Fruit fly (Drosophila melanogaster): ENCODE results near the gene RasGAP1.

The RasGAP1 gene

dm6 chr3L:9847420-9847977 is 7.6 kb downstream of the RasGAP1 start:
- peak in 1 of 2 experiments; percentile 54 for TF ChIP-seq foxo (GFP tag; optimal IDR thresholded peaks at IDR 0.05)
- no peak for TF ChIP-seq brk (GFP tag; optimal IDR thresholded peaks at IDR 0.05)
- no peak for TF ChIP-seq sv (GFP tag; optimal IDR thresholded peaks at IDR 0.05)
- TF ChIP-seq Hnf4 (GFP tag; optimal IDR thresholded peaks at IDR 0.05): no peak
- no peak for TF ChIP-seq jim (GFP tag; optimal IDR thresholded peaks at IDR 0.05)
- peak; percentile 49 for TF ChIP-seq HLH106 (tag; optimal IDR thresholded peaks at IDR 0.05)
- TF ChIP-seq Jra (GFP tag; optimal IDR thresholded peaks at IDR 0.05): no peak
- TF ChIP-seq psq (GFP tag; optimal IDR thresholded peaks at IDR 0.05): peak; percentile 44
- no peak for TF ChIP-seq usp (GFP tag; optimal IDR thresholded peaks at IDR 0.05)
- no peak for TF ChIP-seq Myc (optimal IDR thresholded peaks at IDR 0.05)
- TF ChIP-seq Hr83 (GFP tag; optimal IDR thresholded peaks at IDR 0.05; ENCODE audit: poor library complexity, severe bottlenecking): no peak
- peak; percentile 65 for TF ChIP-seq rgr (GFP tag; optimal IDR thresholded peaks at IDR 0.05)
- TF ChIP-seq N (GFP tag; optimal IDR thresholded peaks at IDR 0.05): no peak
- no peak for TF ChIP-seq CrebA (GFP tag; optimal IDR thresholded peaks at IDR 0.05; ENCODE audit: borderline replicate concordance)
- TF ChIP-seq pan (optimal IDR thresholded peaks at IDR 0.05): no peak
- TF ChIP-seq OdsH (GFP tag; optimal IDR thresholded peaks at IDR 0.05): peak; percentile 28
- TF ChIP-seq CG32264 (GFP tag; optimal IDR thresholded peaks at IDR 0.05): no peak
- TF ChIP-seq GATAd (GFP tag; optimal IDR thresholded peaks at IDR 0.05): no peak
- no peak for TF ChIP-seq CG9705 (GFP tag; optimal IDR thresholded peaks at IDR 0.05)
- TF ChIP-seq h (GFP tag; optimal IDR thresholded peaks at IDR 0.05): peak; percentile 61
- no peak for TF ChIP-seq Rel (GFP tag; optimal IDR thresholded peaks at IDR 0.05)
- TF ChIP-seq Rel (tag; optimal IDR thresholded peaks at IDR 0.05): no peak
- TF ChIP-seq Sp1 (GFP tag; optimal IDR thresholded peaks at IDR 0.05): peak; percentile 16
- TF ChIP-seq lola (GFP tag; optimal IDR thresholded peaks at IDR 0.05): no peak
- TF ChIP-seq dsf (GFP tag; optimal IDR thresholded peaks at IDR 0.05; ENCODE audit: borderline replicate concordance): no peak
- no peak for TF ChIP-seq Mio (GFP tag; optimal IDR thresholded peaks at IDR 0.05)
- no peak for TF ChIP-seq dl (GFP tag; optimal IDR thresholded peaks at IDR 0.05; ENCODE audit: insufficient read depth in 1 of 2, partially characterized antibody in 2 of 2)
- TF ChIP-seq Dif (GFP tag; optimal IDR thresholded peaks at IDR 0.05; ENCODE audit: partially characterized antibody): no peak
- peak; percentile 32 for TF ChIP-seq br (GFP tag; optimal IDR thresholded peaks at IDR 0.05)
- TF ChIP-seq Hr78 (GFP tag; optimal IDR thresholded peaks at IDR 0.05): no peak
- no peak for TF ChIP-seq Dfd (GFP tag; optimal IDR thresholded peaks at IDR 0.05)
- TF ChIP-seq fru (GFP tag; optimal IDR thresholded peaks at IDR 0.05): peak; percentile 9
- peak; percentile 41 for TF ChIP-seq woc (GFP tag; optimal IDR thresholded peaks at IDR 0.05)
- peak; percentile 60 for TF ChIP-seq ey (GFP tag; optimal IDR thresholded peaks at IDR 0.05)
- no peak for TF ChIP-seq Abd-B (GFP tag; optimal IDR thresholded peaks at IDR 0.05)
- TF ChIP-seq dmrt93B (GFP tag; optimal IDR thresholded peaks at IDR 0.05): no peak
- TF ChIP-seq tai (GFP tag; optimal IDR thresholded peaks at IDR 0.05): no peak
- TF ChIP-seq sage (GFP tag; optimal IDR thresholded peaks at IDR 0.05): no peak
- no peak for TF ChIP-seq Vsx2 (GFP tag; optimal IDR thresholded peaks at IDR 0.05; ENCODE audit: partially characterized antibody)

- TF ChIP-seq GATAd (GFP tag; optimal IDR thresholded peaks at IDR 0.05) (no peak), Rel (GFP tag; optimal IDR thresholded peaks at IDR 0.05) (no peak), Rel (tag; optimal IDR thresholded peaks at IDR 0.05) (peak; percentile 89)
Measured at dm6 chr3L:9846577-9847342, 8.3 kb downstream of the RasGAP1 start.

Data from whole organism, wandering third instar larva.